Worm (Caenorhabditis elegans): ENCODE results near the gene E02C12.8.

The E02C12.8 gene

DNA sequence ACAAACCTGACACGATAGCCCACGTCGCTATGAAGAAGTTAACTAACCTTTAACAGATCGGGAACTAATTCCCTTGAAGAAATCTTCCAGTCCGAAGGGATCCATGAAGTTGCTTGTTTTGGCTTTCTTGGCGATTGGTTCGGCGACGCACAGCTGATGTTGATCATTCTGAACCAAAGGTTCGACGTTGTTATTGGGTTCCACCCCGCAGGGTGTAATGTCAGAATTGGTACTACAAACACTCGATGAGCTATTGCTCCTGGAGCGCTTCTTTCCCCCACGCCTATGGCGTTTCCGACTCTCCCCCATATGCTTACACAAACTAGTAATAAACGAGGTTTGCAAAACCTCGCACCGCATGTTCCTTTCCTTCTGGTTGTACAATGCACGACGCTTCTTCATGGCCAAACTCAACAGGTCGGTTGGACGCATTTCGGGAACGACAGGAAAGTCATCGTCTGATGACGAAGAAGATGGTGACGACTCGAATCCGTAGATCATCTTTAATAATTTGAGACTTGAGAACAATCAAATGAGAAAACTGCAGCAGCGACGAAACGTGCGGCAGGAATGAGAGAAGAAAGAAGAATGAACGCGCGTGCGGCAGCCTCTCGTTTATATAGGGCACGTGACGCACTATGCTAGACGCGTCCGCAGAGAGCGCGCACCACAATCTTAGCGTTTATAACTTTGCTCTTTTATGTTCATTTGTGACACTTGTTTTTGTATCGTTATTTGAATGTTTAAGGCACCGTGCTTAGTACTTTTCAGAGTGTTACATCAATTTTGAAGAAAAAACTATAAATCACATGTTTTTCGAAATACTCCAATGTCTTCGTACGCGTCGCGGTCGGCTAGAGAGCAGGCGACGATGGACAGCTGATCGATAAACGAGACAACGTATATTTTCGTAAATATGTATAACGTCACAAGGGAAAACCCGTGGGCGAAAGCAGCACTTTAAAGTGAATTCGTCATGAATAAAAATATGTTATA lies 29.5 kb downstream of the E02C12.8 start, which contains the start of gene tos-1 (continued):
- TF ChIP-seq F22D6.2 (tag; optimal IDR thresholded peaks at IDR 0.05), result peak; percentile 87
- peak; percentile 86 for TF ChIP-seq C17E4.6 (GFP tag; IDR thresholded peaks at IDR 0.05)
- TF ChIP-seq fkh-3 (tag; optimal IDR thresholded peaks at IDR 0.05), result no peak
- TF ChIP-seq F49E8.2 (tag; optimal IDR thresholded peaks at IDR 0.05; ENCODE audit: insufficient read depth), result peak; percentile 27
- peak; percentile 85 for TF ChIP-seq zim-3 (tag; optimal IDR thresholded peaks at IDR 0.05)
- no peak for TF ChIP-seq hlh-26 (GFP tag; conservative IDR thresholded peaks at IDR 0.05)
- TF ChIP-seq ztf-26 (tag; optimal IDR thresholded peaks at IDR 0.05), result peak; percentile 99
- TF ChIP-seq cebp-1 (GFP tag; IDR thresholded peaks at IDR 0.05), result peak; percentile 91
- TF ChIP-seq cebp-1 (tag; optimal IDR thresholded peaks at IDR 0.05), result peak; percentile 98
- peak; percentile 43 for TF ChIP-seq B0261.1 (tag; optimal IDR thresholded peaks at IDR 0.05)
- peak; percentile 91 for TF ChIP-seq B0035.1 (tag; optimal IDR thresholded peaks at IDR 0.05)
- peak; percentile 98 for TF ChIP-seq athp-1 (tag; optimal IDR thresholded peaks at IDR 0.05)
- peak; percentile 91 for TF ChIP-seq B0336.3 (GFP tag; IDR thresholded peaks at IDR 0.05)
- TF ChIP-seq repo-1 (tag; optimal IDR thresholded peaks at IDR 0.05), result peak; percentile 96
- peak; percentile 84 for TF ChIP-seq tbp1 (GFP tag; optimal IDR thresholded peaks at IDR 0.05)
- TF ChIP-seq egrh-3 (GFP tag; IDR thresholded peaks at IDR 0.05), result peak; percentile 53; the same call in 1 of the 2 replicates
- peak; percentile 96 for TF ChIP-seq tlf-1 (GFP tag; optimal IDR thresholded peaks at IDR 0.05)
- no peak for TF ChIP-seq lsy-27 (tag; optimal IDR thresholded peaks at IDR 0.05; ENCODE audit: borderline replicate concordance, insufficient read depth)
- TF ChIP-seq egl-44 (GFP tag; IDR thresholded peaks at IDR 0.05), result no peak
- TF ChIP-seq attf-3 (GFP tag; conservative IDR thresholded peaks at IDR 0.05), result peak; percentile 87
- peak; percentile 95 for TF ChIP-seq ceh-27 (GFP tag; optimal IDR thresholded peaks at IDR 0.05)
- TF ChIP-seq lag-1 (GFP tag; IDR thresholded peaks at IDR 0.05), result no peak
- no peak for TF ChIP-seq nhr-179 (tag; optimal IDR thresholded peaks at IDR 0.05)
- no peak for TF ChIP-seq nfya-2 (GFP tag; IDR thresholded peaks at IDR 0.05)
- peak; percentile 9 for TF ChIP-seq ccch-3 (GFP tag; optimal IDR thresholded peaks at IDR 0.05)
- peak; percentile 95 for TF ChIP-seq attf-5 (GFP tag; optimal IDR thresholded peaks at IDR 0.05)
- TF ChIP-seq Y95B8A.8 (GFP tag; IDR thresholded peaks at IDR 0.05), result peak; percentile 96
- peak; percentile 56 for TF ChIP-seq F10E7.11 (tag; optimal IDR thresholded peaks at IDR 0.05)
- TF ChIP-seq K12H6.12 (tag; optimal IDR thresholded peaks at IDR 0.05), result peak; percentile 99
- TF ChIP-seq Y56A3A.18 (GFP tag; IDR thresholded peaks at IDR 0.05), result peak; percentile 16; the same call in 1 of the 2 replicates
- TF ChIP-seq ceh-58 (GFP tag; IDR thresholded peaks at IDR 0.05), result 0 out of 2 replicates have a peak, but pooled peaks have one; percentile 45
- TF ChIP-seq B0019.2 (GFP tag; conservative IDR thresholded peaks at IDR 0.05), result peak; percentile 60; the same call in 1 of the 2 replicates
- TF ChIP-seq xnd-1 (tag; optimal IDR thresholded peaks at IDR 0.05), result no peak
- TF ChIP-seq madf-8 (GFP tag; conservative IDR thresholded peaks at IDR 0.05), result 0 out of 2 replicates have a peak, but pooled peaks have one; percentile 14
- TF ChIP-seq snpc-4 (GFP tag; optimal IDR thresholded peaks at IDR 0.05), result peak; percentile 27
- TF ChIP-seq snpc-4 (tag; optimal IDR thresholded peaks at IDR 0.05), result peak; percentile 70 to 87 (median 80)
- peak; percentile 98 for TF ChIP-seq chd-7 (tag; optimal IDR thresholded peaks at IDR 0.05)
- peak; percentile 67; the same call in 1 of the 2 replicates for TF ChIP-seq sea-2 (GFP tag; IDR thresholded peaks at IDR 0.05)
- TF ChIP-seq lin-54 (GFP tag; optimal IDR thresholded peaks at IDR 0.05), result peak; percentile 92
- 0 out of 2 replicates have a peak, but pooled peaks have one; percentile 52 for TF ChIP-seq ztf-25 (GFP tag; IDR thresholded peaks at IDR 0.05)
- TF ChIP-seq F37B4.10 (GFP tag; IDR thresholded peaks at IDR 0.05), result 0 out of 2 replicates have a peak, but pooled peaks have one; percentile 63
- peak; percentile 98 for TF ChIP-seq pbrm-1 (GFP tag; IDR thresholded peaks at IDR 0.05)
- peak; percentile 96 for TF ChIP-seq nfyb-1 (GFP tag; IDR thresholded peaks at IDR 0.05)
- peak; percentile 85 for TF ChIP-seq D2030.7 (GFP tag; IDR thresholded peaks at IDR 0.05)
- peak; percentile 89 to 90 for TF ChIP-seq let-607 (tag; optimal IDR thresholded peaks at IDR 0.05)
- TF ChIP-seq ztf-18 (tag; optimal IDR thresholded peaks at IDR 0.05), result peak; percentile 84

Measured in whole organism, young adult.